Worm (Caenorhabditis elegans): Measurements from ENCODE around the gene abts-4.

ce11 chrX:6709238-6709637 lies 52.3 kb downstream of the abts-4 start, which contains the start of gene acr-3:
- TF ChIP-seq nhr-10 (tag; optimal IDR thresholded peaks at IDR 0.05) = no peak
- no peak for TF ChIP-seq ZK546.5 (tag; optimal IDR thresholded peaks at IDR 0.05)
- no peak for TF ChIP-seq snpc-4 (tag; optimal IDR thresholded peaks at IDR 0.05)
- TF ChIP-seq zag-1 (tag; optimal IDR thresholded peaks at IDR 0.05) = no peak
